Fruit fly (Drosophila melanogaster) Kc167 (cell line): Measurements from ENCODE around the gene Sptz.

Experiments
- Myc ChIP-seq: fragments of >200 bp; optimal IDR thresholded peaks from 2 replicates; lab custom pipeline; 2017; ENCODE audit warnings: missing external identifiers
- Sin3A ChIP-seq: fragments of >200 bp; optimal IDR thresholded peaks from 2 replicates; lab custom pipeline; 2018; ENCODE audit warnings: missing external identifiers
- h ChIP-seq: fragments of >200 bp; optimal IDR thresholded peaks from 3 replicates; lab custom pipeline; 2018; ENCODE audit warnings: missing external identifiers
- psq ChIP-seq: fragments of >200 bp; optimal IDR thresholded peaks from 2 replicates; lab custom pipeline; 2017; ENCODE audit warnings: missing external identifiers
- ttk ChIP-seq: sonication (Bioruptor generic); optimal IDR thresholded peaks from 2 replicates; lab custom pipeline; 2017; ENCODE audit warnings: missing external identifiers

DNA sequence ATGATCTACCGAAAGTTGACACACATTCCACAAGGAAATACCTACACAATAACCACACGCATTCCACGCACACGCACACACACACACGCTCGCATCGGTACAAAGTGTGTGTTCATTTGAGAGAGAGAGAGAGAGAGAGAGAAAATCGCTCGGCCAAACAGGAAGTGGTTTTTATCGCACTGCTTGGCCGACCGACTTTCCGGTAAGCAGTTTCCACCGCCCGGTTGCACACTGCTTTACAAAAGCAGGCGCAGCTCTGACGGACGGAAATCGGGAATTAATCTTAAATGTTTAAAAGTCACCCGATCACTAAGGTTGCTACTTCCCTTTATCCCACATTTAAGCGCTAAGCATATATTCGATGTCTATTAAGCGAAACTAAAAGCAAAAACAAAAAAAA, 29.1 kb upstream of the Sptz start:
- TF ChIP-seq psq (lab: Kevin White, UChicago), result no peak
- TF ChIP-seq h, result no peak
- no peak for TF ChIP-seq Myc (lab: Kevin White, UChicago)
- no peak for TF ChIP-seq ttk
- no peak for TF ChIP-seq Sin3A
